Worm (Caenorhabditis elegans) whole organism, L4 larva: ENCODE data around the gene arl-8.

Experiments used
- ceh-82 ChIP-seq: sonication (generic microtip); optimal IDR thresholded peaks from 2 replicates; lab custom pipeline; 2017; ENCODE audit warnings: missing biosample characterization, missing genetic modification characterization
- cey-2 ChIP-seq: sonication (generic microtip); optimal IDR thresholded peaks from 3 replicates; lab custom pipeline; 2017; ENCODE audit warnings: missing genetic modification characterization, mild to moderate bottlenecking, missing compliant biosample characterization, antibody characterized with exemption, borderline replicate concordance; ENCODE audit not compliant: insufficient read depth
- dpl-1 ChIP-seq: fragments of 150-350 bp; optimal IDR thresholded peaks from 2 replicates; lab custom pipeline; 2014; ENCODE audit warnings: missing biosample characterization, missing genetic modification reagents, missing genetic modification characterization
- egl-27 ChIP-seq: sonication (generic microtip); optimal IDR thresholded peaks from 3 replicates; lab custom pipeline; 2017; ENCODE audit warnings: missing biosample characterization, missing genetic modification reagents, missing genetic modification characterization
- hlh-11 ChIP-seq: fragments of 200-800 bp; sonication (Bioruptor generic); optimal IDR thresholded peaks from 2 replicates; lab custom pipeline; 2018; ENCODE audit warnings: mild to moderate bottlenecking, missing genetic modification characterization, missing compliant biosample characterization
- lin-1 ChIP-seq: fragments of 200-800 bp; sonication (Bioruptor generic); IDR thresholded peaks from 2 replicates; pipeline ENCODE4 v1.3.6; 2022; ENCODE audit warnings: missing genetic modification reagents, missing genetic modification characterization, missing compliant biosample characterization
- mdl-1 ChIP-seq, 2 experiments: fragments of 150-350 bp in 1 of 2; sonication (generic microtip) in 1 of 2; optimal IDR thresholded peaks; 2 replicates each; lab custom pipeline; 2014 to 2017; ENCODE audit warnings: missing biosample characterization in 2 of 2, missing genetic modification characterization in 2 of 2
- nhr-237 ChIP-seq: sonication (generic microtip); optimal IDR thresholded peaks from 2 replicates; lab custom pipeline; 2017; ENCODE audit warnings: missing biosample characterization, missing genetic modification characterization
- pha-4 ChIP-seq, 2 experiments: fragments of 150-350 bp in 1 of 2; fragments of 200-800 bp in 1 of 2; sonication (Bioruptor generic) in 1 of 2; IDR thresholded peaks in 1 of 2; optimal IDR thresholded peaks in 1 of 2; 2 replicates each; pipeline versions ENCODE4 v1.3.6 to Lab custom; 2014 to 2022; ENCODE audit warnings: missing genetic modification characterization in 2 of 2, missing genetic modification reagents in 2 of 2, missing biosample characterization in 1 of 2, missing compliant biosample characterization in 1 of 2
- pqm-1 ChIP-seq: sonication (generic microtip); optimal IDR thresholded peaks from 2 replicates; lab custom pipeline; 2017; ENCODE audit warnings: missing biosample characterization, missing genetic modification characterization
- snpc-1.2 ChIP-seq: fragments of 200-800 bp; sonication (Bioruptor generic); IDR thresholded peaks from 2 replicates; pipeline ENCODE4 v1.3.6; 2022; ENCODE audit warnings: missing genetic modification reagents, missing genetic modification characterization, missing compliant biosample characterization
- snpc-4 ChIP-seq: fragments of 150-350 bp; optimal IDR thresholded peaks from 2 replicates; lab custom pipeline; 2014; ENCODE audit warnings: missing biosample characterization, missing genetic modification characterization
- unc-130 ChIP-seq: sonication (generic microtip); optimal IDR thresholded peaks from 2 replicates; lab custom pipeline; 2016; ENCODE audit warnings: missing genetic modification reagents, missing genetic modification characterization, missing compliant biosample characterization
- ztf-7 ChIP-seq: fragments of 150-350 bp; optimal IDR thresholded peaks from 2 replicates; lab custom pipeline; 2014; ENCODE audit warnings: missing biosample characterization, missing genetic modification characterization

- TF ChIP-seq cey-2 (tag; lab: Kevin White, UChicago) (no peak), nhr-237 (tag; lab: Kevin White, UChicago) (no peak), unc-130 (GFP tag; lab: Kevin White, UChicago) (no peak), ztf-7 (tag; lab: Kevin White, UChicago) (no peak), egl-27 (no peak), snpc-1.2 (GFP tag; lab: Robert Waterston, UW) (no peak), snpc-4 (no peak), dpl-1 (GFP tag; lab: Kevin White, UChicago) (no peak), pha-4 (GFP tag; IDR thresholded peaks at IDR 0.05; lab: Robert Waterston, UW) (no peak), pha-4 (tag; optimal IDR thresholded peaks at IDR 0.05; lab: Kevin White, UChicago) (no peak), ceh-82 (tag; lab: Kevin White, UChicago) (no peak), hlh-11 (tag; lab: Kevin White, UChicago) (no peak), lin-1 (GFP tag; lab: Robert Waterston, UW) (no peak), mdl-1 (tag; optimal IDR thresholded peaks at IDR 0.05; lab: Kevin White, UChicago) (no peak), pqm-1 (tag; lab: Kevin White, UChicago) (no peak)
Measured at ce11 chrIV:14784481-14784880, 13.5 kb upstream of the arl-8 start, which contains the start of gene nlp-56.
